Fruit fly (Drosophila melanogaster) whole organism, prepupa: ENCODE measurements around the gene Charon.

ENCODE experiments used
- Blimp-1 ChIP-seq: fragments of 200-800 bp; sonication (Bioruptor generic); optimal IDR thresholded peaks from 3 replicates; lab custom pipeline; 2017; ENCODE audit warnings: missing biosample characterization, missing genetic modification characterization, mild to moderate bottlenecking, moderate library complexity, missing genetic modification reagents
- CG10669 ChIP-seq: fragments of 200-800 bp; sonication (Bioruptor generic); optimal IDR thresholded peaks from 3 replicates; lab custom pipeline; 2018; ENCODE audit warnings: missing biosample characterization, mild to moderate bottlenecking, missing genetic modification characterization, moderate library complexity
- CG11294 ChIP-seq: fragments of 200-800 bp; sonication (Bioruptor generic); IDR thresholded peaks from 2 replicates; pipeline ENCODE4 v1.3.6; 2022; ENCODE audit warnings: missing biosample characterization, missing genetic modification characterization
- CG11762 ChIP-seq: fragments of 200-800 bp; sonication (Bioruptor generic); optimal IDR thresholded peaks from 3 replicates; lab custom pipeline; 2016; ENCODE audit warnings: missing biosample characterization, missing genetic modification characterization; ENCODE audit not compliant: insufficient read depth
- CG15336 ChIP-seq: fragments of 200-800 bp; sonication (Bioruptor generic); IDR thresholded peaks from 2 replicates; pipeline ENCODE4 v1.3.6; 2022; ENCODE audit warnings: missing biosample characterization, missing genetic modification characterization
- CG1621 ChIP-seq: fragments of 200-800 bp; sonication (Bioruptor generic); optimal IDR thresholded peaks from 3 replicates; lab custom pipeline; 2018; ENCODE audit warnings: missing biosample characterization, mild to moderate bottlenecking, missing genetic modification characterization
- CG3032 ChIP-seq: fragments of 200-800 bp; optimal IDR thresholded peaks from 2 replicates; lab custom pipeline; 2019; ENCODE audit warnings: missing biosample characterization, mild to moderate bottlenecking, missing genetic modification characterization, moderate library complexity
- CG31627 ChIP-seq: fragments of 200-800 bp; sonication (Bioruptor generic); optimal IDR thresholded peaks from 3 replicates; lab custom pipeline; 2016; ENCODE audit warnings: missing biosample characterization, missing genetic modification characterization
- CG32006 ChIP-seq: fragments of 200-800 bp; sonication (Bioruptor generic); optimal IDR thresholded peaks from 3 replicates; lab custom pipeline; 2017; ENCODE audit warnings: missing biosample characterization, mild to moderate bottlenecking, missing genetic modification characterization
- CG4318 ChIP-seq: fragments of 200-800 bp; sonication (Bioruptor generic); optimal IDR thresholded peaks from 3 replicates; lab custom pipeline; 2017; ENCODE audit warnings: missing biosample characterization, mild to moderate bottlenecking, missing genetic modification characterization
- CG6276 ChIP-seq: fragments of 200-800 bp; sonication (Bioruptor generic); optimal IDR thresholded peaks from 2 replicates; lab custom pipeline; 2017; ENCODE audit warnings: missing biosample characterization, mild to moderate bottlenecking, missing genetic modification characterization
- CG6792 ChIP-seq: fragments of 200-800 bp; sonication (Bioruptor generic); optimal IDR thresholded peaks from 3 replicates; lab custom pipeline; 2016; ENCODE audit warnings: missing biosample characterization, missing genetic modification characterization
- CG6808 ChIP-seq: fragments of 200-800 bp; sonication (Bioruptor generic); optimal IDR thresholded peaks from 3 replicates; lab custom pipeline; 2017; ENCODE audit warnings: missing biosample characterization, missing genetic modification characterization, mild to moderate bottlenecking, moderate library complexity, missing genetic modification reagents
- CG8119 ChIP-seq: fragments of 200-800 bp; sonication (Bioruptor generic); IDR thresholded peaks from 3 replicates; pipeline ENCODE4 v1.3.6; 2022; ENCODE audit warnings: missing biosample characterization, missing genetic modification characterization
- CG8632 ChIP-seq: fragments of 200-800 bp; sonication (Bioruptor generic); optimal IDR thresholded peaks from 3 replicates; lab custom pipeline; 2016; ENCODE audit warnings: missing biosample characterization, missing genetic modification characterization
- Eip78C ChIP-seq: fragments of 200-800 bp; sonication (Bioruptor generic); peaks from one replicate; lab custom pipeline; 2016; ENCODE audit warnings: missing biosample characterization, missing genetic modification characterization
- Ets96B ChIP-seq: fragments of 200-800 bp; optimal IDR thresholded peaks from 2 replicates; lab custom pipeline; 2019; ENCODE audit warnings: missing biosample characterization, mild to moderate bottlenecking, missing genetic modification characterization, moderate library complexity
- Gug ChIP-seq: fragments of 200-800 bp; sonication (Bioruptor generic); IDR thresholded peaks from 2 replicates; pipeline ENCODE4 v1.3.6; 2022; ENCODE audit warnings: missing biosample characterization, missing genetic modification characterization
- Hr39 ChIP-seq: fragments of 200-800 bp; sonication (Bioruptor generic); optimal IDR thresholded peaks from 2 replicates; lab custom pipeline; 2016; ENCODE audit warnings: missing biosample characterization, missing genetic modification characterization
- Lpt ChIP-seq: fragments of 200-800 bp; sonication (Bioruptor generic); optimal IDR thresholded peaks from 3 replicates; lab custom pipeline; 2016; ENCODE audit warnings: missing biosample characterization, missing genetic modification characterization
- OdsH ChIP-seq: fragments of 200-800 bp; sonication (Bioruptor generic); optimal IDR thresholded peaks from 3 replicates; lab custom pipeline; 2016; ENCODE audit warnings: missing biosample characterization, missing genetic modification characterization
- Smox ChIP-seq: fragments of 200-800 bp; sonication (Bioruptor generic); optimal IDR thresholded peaks from 3 replicates; lab custom pipeline; 2016; ENCODE audit warnings: missing biosample characterization, missing genetic modification characterization
- Sox102F ChIP-seq: fragments of 200-800 bp; sonication (Bioruptor generic); optimal IDR thresholded peaks from 2 replicates; lab custom pipeline; 2016; ENCODE audit warnings: missing biosample characterization, mild to moderate bottlenecking, missing genetic modification characterization
- Sox14 ChIP-seq: fragments of 200-800 bp; sonication (Bioruptor generic); optimal IDR thresholded peaks from 3 replicates; lab custom pipeline; 2016; ENCODE audit warnings: missing biosample characterization, missing genetic modification characterization
- Sox15 ChIP-seq: fragments of 200-800 bp; sonication (Bioruptor generic); optimal IDR thresholded peaks from 3 replicates; lab custom pipeline; 2016; ENCODE audit warnings: missing biosample characterization, missing genetic modification characterization
- achi ChIP-seq: fragments of 200-800 bp; sonication (Bioruptor generic); optimal IDR thresholded peaks from 3 replicates; lab custom pipeline; 2016; ENCODE audit warnings: missing biosample characterization, missing genetic modification characterization
- acj6 ChIP-seq: fragments of 200-800 bp; sonication (Bioruptor generic); optimal IDR thresholded peaks from 3 replicates; lab custom pipeline; 2016; ENCODE audit warnings: missing biosample characterization, missing genetic modification characterization
- cyc ChIP-seq: fragments of 200-800 bp; sonication (Bioruptor generic); optimal IDR thresholded peaks from 3 replicates; lab custom pipeline; 2016; ENCODE audit warnings: missing biosample characterization, missing genetic modification characterization
- dac ChIP-seq: fragments of 200-800 bp; sonication (Bioruptor generic); optimal IDR thresholded peaks from 2 replicates; lab custom pipeline; 2017; ENCODE audit warnings: missing biosample characterization, mild to moderate bottlenecking, missing genetic modification characterization
- dsx ChIP-seq: fragments of 200-800 bp; optimal IDR thresholded peaks from 3 replicates; lab custom pipeline; 2019; ENCODE audit warnings: missing biosample characterization, mild to moderate bottlenecking, missing genetic modification characterization, moderate library complexity; ENCODE audit not compliant: poor library complexity, severe bottlenecking
- eg ChIP-seq: fragments of 200-800 bp; sonication (Bioruptor generic); IDR thresholded peaks from 3 replicates; pipeline ENCODE4 v1.3.6; 2022; ENCODE audit warnings: missing biosample characterization, missing genetic modification characterization
- esn ChIP-seq: fragments of 200-800 bp; sonication (Bioruptor generic); optimal IDR thresholded peaks from 2 replicates; lab custom pipeline; 2016; ENCODE audit warnings: missing biosample characterization, mild to moderate bottlenecking, missing genetic modification characterization, moderate library complexity
- lz ChIP-seq: fragments of 200-800 bp; sonication (Bioruptor generic); optimal IDR thresholded peaks from 3 replicates; lab custom pipeline; 2016; ENCODE audit warnings: missing biosample characterization, missing genetic modification characterization
- net ChIP-seq: fragments of 200-800 bp; sonication (Bioruptor generic); optimal IDR thresholded peaks from 3 replicates; lab custom pipeline; 2016; ENCODE audit warnings: missing biosample characterization, missing genetic modification characterization
- pdm3 ChIP-seq: fragments of 200-800 bp; sonication (Bioruptor generic); optimal IDR thresholded peaks from 3 replicates; lab custom pipeline; 2016; ENCODE audit warnings: missing biosample characterization, missing genetic modification characterization
- salr ChIP-seq, 2 experiments: fragments of 200-800 bp; sonication (Bioruptor generic); optimal IDR thresholded peaks; 3 replicates each; lab custom pipeline; 2016 to 2018; ENCODE audit warnings: missing biosample characterization in 2 of 2, missing genetic modification characterization in 2 of 2, mild to moderate bottlenecking in 1 of 2
- spab ChIP-seq: fragments of 200-800 bp; sonication (Bioruptor generic); optimal IDR thresholded peaks from 2 replicates; lab custom pipeline; 2017; ENCODE audit warnings: missing biosample characterization, mild to moderate bottlenecking, missing genetic modification characterization, missing genetic modification reagents
- ss ChIP-seq, 2 experiments: fragments of 200-800 bp; sonication (Bioruptor generic); optimal IDR thresholded peaks; 2 replicates in 1 of 2; 3 replicates in 1 of 2; lab custom pipeline; 2017 to 2018; ENCODE audit warnings: mild to moderate bottlenecking in 2 of 2, missing biosample characterization in 2 of 2, missing genetic modification characterization in 2 of 2, moderate library complexity in 1 of 2
- svp ChIP-seq: fragments of 200-800 bp; sonication (Bioruptor generic); peaks from one replicate; lab custom pipeline; 2016; ENCODE audit warnings: missing biosample characterization, missing genetic modification characterization
- topi ChIP-seq: fragments of 200-800 bp; sonication (Bioruptor generic); optimal IDR thresholded peaks from 3 replicates; lab custom pipeline; 2016; ENCODE audit warnings: missing biosample characterization, missing genetic modification characterization

Charon gene

DNA sequence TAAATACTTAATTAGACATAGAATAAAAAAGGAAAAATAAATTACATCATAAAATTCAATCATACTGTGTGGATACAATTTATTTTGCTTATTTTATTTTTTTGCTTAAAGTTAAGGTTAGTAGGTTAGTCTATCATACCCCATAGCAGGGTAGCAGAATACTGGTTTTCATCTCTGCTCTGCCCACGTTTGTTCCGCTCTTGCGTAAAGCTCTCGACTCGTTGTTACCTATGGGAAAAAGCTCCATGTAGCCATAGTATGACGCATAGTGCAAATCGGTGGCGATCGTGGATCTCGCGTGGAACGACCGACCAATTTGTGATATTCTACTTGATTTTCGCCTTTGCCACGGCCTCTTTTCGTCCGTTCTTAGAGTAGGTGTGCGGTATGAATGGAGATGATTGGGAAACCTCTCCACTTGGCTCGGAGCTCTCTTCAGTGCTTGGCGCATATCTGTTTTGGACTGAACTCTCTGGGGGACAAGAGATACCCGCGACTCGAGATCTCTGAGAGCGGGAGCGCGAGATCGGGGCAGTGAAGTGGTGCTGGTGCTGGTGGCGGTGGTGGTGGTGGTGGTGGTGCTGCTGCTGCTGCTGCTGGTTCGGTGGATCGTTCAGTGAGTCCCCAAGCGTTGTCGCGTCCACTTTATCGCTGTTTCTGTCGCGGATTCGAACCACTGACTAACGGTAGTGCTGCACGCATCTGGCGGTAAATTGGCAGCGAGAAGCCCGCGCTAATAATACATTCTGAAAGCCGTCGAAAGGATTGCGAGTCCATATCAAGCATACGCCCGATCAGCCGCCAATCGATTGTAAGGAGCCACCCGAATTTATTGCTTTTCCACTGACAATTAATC, 13.3 kb upstream of the Charon start, which contains the start of gene CG5001 (continued):
- peak; percentile 65 for TF ChIP-seq spab (GFP tag; lab: Kevin White, UChicago)
- peak; percentile 70 for TF ChIP-seq CG8632 (GFP tag; lab: Kevin White, UChicago)
- no peak for TF ChIP-seq Sox14 (GFP tag; lab: Kevin White, UChicago)
- TF ChIP-seq pdm3 (GFP tag; lab: Kevin White, UChicago): no peak
- TF ChIP-seq Lpt (GFP tag; lab: Kevin White, UChicago): peak; percentile 65
- TF ChIP-seq svp (GFP tag; lab: Kevin White, UChicago): peak; percentile 92
- TF ChIP-seq cyc (GFP tag; lab: Kevin White, UChicago): peak; percentile 76
- TF ChIP-seq CG31627 (GFP tag; lab: Kevin White, UChicago): peak; percentile 69
- peak in 1 of 2 experiments; percentile 22 for TF ChIP-seq ss (GFP tag; optimal IDR thresholded peaks at IDR 0.05; lab: Kevin White, UChicago)
- TF ChIP-seq Eip78C (GFP tag; lab: Kevin White, UChicago): peak; percentile 95

DNA sequence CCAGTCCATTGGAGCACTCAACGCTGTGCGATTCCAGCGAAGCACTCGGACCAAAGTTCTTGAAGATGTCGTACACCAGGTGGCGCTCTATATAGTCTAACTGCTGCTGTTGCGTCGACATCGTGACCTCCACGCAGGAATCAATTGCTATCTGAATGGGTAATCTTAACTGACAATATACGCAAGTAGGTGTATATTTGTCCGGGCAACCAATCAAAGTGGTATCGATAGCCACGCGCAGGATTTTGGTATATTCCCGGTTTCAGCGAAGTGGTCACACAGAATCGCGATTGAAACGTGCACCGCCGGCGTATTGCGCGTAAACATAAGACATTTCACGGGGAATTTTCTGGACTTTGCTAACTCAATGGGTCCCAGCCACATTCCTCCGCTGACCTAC, 11.2 kb upstream of the Charon start, which contains the start of the genes CG5126 and Tgt:
TSS of gene CG5126 (minus strand) at position 222 of the 400 bp plus-strand sequence.
TSS of gene Tgt (plus strand) at position 267 of the 400 bp plus-strand sequence.
- no peak for TF ChIP-seq acj6 (GFP tag; lab: Kevin White, UChicago)
- peak; percentile 94 for TF ChIP-seq CG1621 (tag; lab: Kevin White, UChicago)
- TF ChIP-seq Smox (GFP tag; lab: Kevin White, UChicago): no peak

DNA sequence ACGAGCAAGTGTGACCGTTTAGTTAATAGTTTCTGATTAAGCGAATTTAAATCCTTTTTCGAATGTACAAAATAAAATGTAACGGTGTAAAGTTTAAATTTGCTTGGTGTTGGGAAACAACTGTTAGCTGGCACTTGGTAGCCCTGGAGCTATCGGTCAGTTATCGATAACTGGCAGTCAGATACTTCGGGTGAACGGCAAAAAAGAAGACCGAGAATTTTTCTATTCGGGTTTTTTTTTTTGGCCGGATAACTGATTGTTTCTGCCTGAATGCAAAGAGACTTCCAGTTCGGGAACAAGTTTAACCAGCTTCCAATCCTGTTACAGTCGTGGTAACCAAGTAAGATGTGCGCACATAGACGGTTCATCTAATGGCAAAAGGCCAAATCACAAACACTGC, 4.9 kb upstream of the Charon start, which contains the start of gene CG4896:
TSS of gene CG4896 (plus strand) at position 169 of the 400 bp plus-strand sequence.
- TF ChIP-seq salr (GFP tag; optimal IDR thresholded peaks at IDR 0.05; lab: Kevin White, UChicago): no peak
- TF ChIP-seq CG15336 (GFP tag; lab: Robert Waterston, UW): peak; percentile 16; the same call in 1 of the 2 replicates
- no peak for TF ChIP-seq CG31627 (GFP tag; lab: Kevin White, UChicago)
- TF ChIP-seq Smox (GFP tag; lab: Kevin White, UChicago): no peak
- peak; percentile 22 for TF ChIP-seq esn
- no peak for TF ChIP-seq CG6792
- TF ChIP-seq eg (GFP tag; lab: Robert Waterston, UW): peak; percentile 33; the same call in 1 of the 3 replicates
- TF ChIP-seq CG32006 (GFP tag; lab: Kevin White, UChicago): no peak
- no peak for TF ChIP-seq Blimp-1 (GFP tag; lab: Kevin White, UChicago)
- TF ChIP-seq Sox102F: no peak
- 0 out of 3 replicates have a peak, but pooled peaks have one; percentile 13 for TF ChIP-seq CG8119 (GFP tag; lab: Robert Waterston, UW)
- no peak for TF ChIP-seq CG11294 (GFP tag; lab: Robert Waterston, UW)
- no peak for TF ChIP-seq Ets96B (tag; lab: Kevin White, UChicago)
- no peak for TF ChIP-seq Hr39 (GFP tag; lab: Kevin White, UChicago)
- TF ChIP-seq lz (GFP tag; lab: Kevin White, UChicago): no peak
- no peak for TF ChIP-seq Eip78C (GFP tag; lab: Kevin White, UChicago)

DNA sequence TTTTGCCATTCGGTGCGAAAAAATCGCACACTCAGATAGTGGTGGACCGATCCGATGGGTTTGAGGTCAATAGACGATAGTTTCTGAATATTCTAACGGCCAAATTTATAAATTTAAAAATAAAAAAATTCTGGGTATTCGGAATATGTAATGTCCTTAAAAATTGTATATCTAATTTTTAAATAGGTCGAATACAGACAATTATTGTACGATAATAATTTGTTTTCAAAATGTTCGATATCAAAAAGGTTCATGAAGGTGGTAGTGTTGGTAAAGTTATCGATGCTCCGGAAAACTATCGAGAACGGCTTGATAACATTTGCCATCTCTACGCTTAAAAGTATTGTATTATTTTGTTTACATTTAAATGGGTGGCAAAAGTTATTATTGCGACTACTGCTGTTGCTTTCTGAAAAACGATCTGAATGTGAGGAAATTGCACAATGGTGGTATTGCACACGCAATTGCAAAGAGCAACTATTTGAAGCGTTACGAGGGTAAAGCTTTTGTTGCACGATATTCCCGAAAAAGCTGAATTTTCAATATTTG, 2.7 kb downstream of the Charon start, which contains the start of the genes CG31922 and Plap:
TSS of gene CG31922 (plus strand) at position 315 of the 549 bp plus-strand sequence.
TSS of gene Plap (minus strand) at position 499 of the 549 bp plus-strand sequence.
- peak; percentile 78 for TF ChIP-seq lz (GFP tag; lab: Kevin White, UChicago)
- TF ChIP-seq Lpt (GFP tag; lab: Kevin White, UChicago): peak; percentile 3
- no peak for TF ChIP-seq pdm3 (GFP tag; lab: Kevin White, UChicago)
- peak; percentile 69 for TF ChIP-seq topi (GFP tag; lab: Kevin White, UChicago)
- TF ChIP-seq CG6276 (GFP tag; lab: Kevin White, UChicago): no peak
- TF ChIP-seq Sox15 (GFP tag; lab: Kevin White, UChicago): peak; percentile 45
- TF ChIP-seq ss (GFP tag; optimal IDR thresholded peaks at IDR 0.05; lab: Kevin White, UChicago): no peak
- TF ChIP-seq CG31627 (GFP tag; lab: Kevin White, UChicago): peak; percentile 74
- peak; percentile 82 for TF ChIP-seq esn
- no peak for TF ChIP-seq OdsH (GFP tag; lab: Kevin White, UChicago)
- peak; percentile 67 for TF ChIP-seq CG3032 (tag; lab: Kevin White, UChicago)
- TF ChIP-seq CG6808 (GFP tag; lab: Kevin White, UChicago): no peak
- no peak for TF ChIP-seq Smox (GFP tag; lab: Kevin White, UChicago)
- TF ChIP-seq CG11762 (GFP tag; lab: Kevin White, UChicago): no peak
- no peak for TF ChIP-seq Gug
- no peak for TF ChIP-seq dac (GFP tag; lab: Kevin White, UChicago)
- no peak for TF ChIP-seq CG10669 (GFP tag; lab: Kevin White, UChicago)
- no peak for TF ChIP-seq eg (GFP tag; lab: Robert Waterston, UW)
- no peak for TF ChIP-seq achi (GFP tag; lab: Kevin White, UChicago)
- peak; percentile 18 for TF ChIP-seq net
- TF ChIP-seq dsx (GFP tag; lab: Kevin White, UChicago): peak; percentile 87
- TF ChIP-seq svp (GFP tag; lab: Kevin White, UChicago): peak; percentile 97
- peak; percentile 89 for TF ChIP-seq Sox14 (GFP tag; lab: Kevin White, UChicago)
- TF ChIP-seq CG4318: no peak
- TF ChIP-seq CG11294 (GFP tag; lab: Robert Waterston, UW): no peak
